Fruit fly (Drosophila melanogaster) whole organism, prepupa: Measurements from ENCODE around the gene CG4020.

Experiments used
- Blimp-1 ChIP-seq: fragments of 200-800 bp; sonication (Bioruptor generic); optimal IDR thresholded peaks from 3 replicates; lab custom pipeline; 2017; ENCODE audit warnings: missing biosample characterization, missing genetic modification characterization, mild to moderate bottlenecking, moderate library complexity, missing genetic modification reagents
- CG11294 ChIP-seq: fragments of 200-800 bp; sonication (Bioruptor generic); IDR thresholded peaks from 2 replicates; pipeline ENCODE4 v1.3.6; 2022; ENCODE audit warnings: missing biosample characterization, missing genetic modification characterization
- CG11762 ChIP-seq: fragments of 200-800 bp; sonication (Bioruptor generic); optimal IDR thresholded peaks from 3 replicates; lab custom pipeline; 2016; ENCODE audit warnings: missing biosample characterization, missing genetic modification characterization; ENCODE audit not compliant: insufficient read depth
- CG15336 ChIP-seq: fragments of 200-800 bp; sonication (Bioruptor generic); IDR thresholded peaks from 2 replicates; pipeline ENCODE4 v1.3.6; 2022; ENCODE audit warnings: missing biosample characterization, missing genetic modification characterization
- CG1621 ChIP-seq: fragments of 200-800 bp; sonication (Bioruptor generic); optimal IDR thresholded peaks from 3 replicates; lab custom pipeline; 2018; ENCODE audit warnings: missing biosample characterization, mild to moderate bottlenecking, missing genetic modification characterization
- CG32006 ChIP-seq: fragments of 200-800 bp; sonication (Bioruptor generic); optimal IDR thresholded peaks from 3 replicates; lab custom pipeline; 2017; ENCODE audit warnings: missing biosample characterization, mild to moderate bottlenecking, missing genetic modification characterization
- CG34406 ChIP-seq: fragments of 200-800 bp; sonication (Bioruptor generic); optimal IDR thresholded peaks from 3 replicates; lab custom pipeline; 2016; ENCODE audit warnings: missing biosample characterization, missing genetic modification characterization
- CG6163 ChIP-seq: fragments of 200-800 bp; sonication (Bioruptor generic); IDR thresholded peaks from 3 replicates; pipeline ENCODE4 v1.3.6; 2022; ENCODE audit warnings: missing biosample characterization, missing genetic modification characterization
- CG6276 ChIP-seq: fragments of 200-800 bp; sonication (Bioruptor generic); optimal IDR thresholded peaks from 2 replicates; lab custom pipeline; 2017; ENCODE audit warnings: missing biosample characterization, mild to moderate bottlenecking, missing genetic modification characterization
- CG6792 ChIP-seq: fragments of 200-800 bp; sonication (Bioruptor generic); optimal IDR thresholded peaks from 3 replicates; lab custom pipeline; 2016; ENCODE audit warnings: missing biosample characterization, missing genetic modification characterization
- CG6854 ChIP-seq: fragments of 200-800 bp; sonication (Bioruptor generic); optimal IDR thresholded peaks from 2 replicates; lab custom pipeline; 2017; ENCODE audit warnings: missing biosample characterization, mild to moderate bottlenecking, missing genetic modification characterization
- CG8119 ChIP-seq: fragments of 200-800 bp; sonication (Bioruptor generic); IDR thresholded peaks from 3 replicates; pipeline ENCODE4 v1.3.6; 2022; ENCODE audit warnings: missing biosample characterization, missing genetic modification characterization
- CG8632 ChIP-seq: fragments of 200-800 bp; sonication (Bioruptor generic); optimal IDR thresholded peaks from 3 replicates; lab custom pipeline; 2016; ENCODE audit warnings: missing biosample characterization, missing genetic modification characterization
- CG9139 ChIP-seq: fragments of 200-800 bp; sonication (Bioruptor generic); optimal IDR thresholded peaks from 3 replicates; lab custom pipeline; 2017; ENCODE audit warnings: missing biosample characterization, mild to moderate bottlenecking, missing genetic modification characterization
- Eip75B ChIP-seq: fragments of 200-800 bp; sonication (Bioruptor generic); optimal IDR thresholded peaks from 3 replicates; lab custom pipeline; 2016; ENCODE audit warnings: missing biosample characterization, missing genetic modification characterization
- Eip78C ChIP-seq: fragments of 200-800 bp; sonication (Bioruptor generic); peaks from one replicate; lab custom pipeline; 2016; ENCODE audit warnings: missing biosample characterization, missing genetic modification characterization
- Ets96B ChIP-seq: fragments of 200-800 bp; optimal IDR thresholded peaks from 2 replicates; lab custom pipeline; 2019; ENCODE audit warnings: missing biosample characterization, mild to moderate bottlenecking, missing genetic modification characterization, moderate library complexity
- Hr38 ChIP-seq: sonication (Bioruptor generic); optimal IDR thresholded peaks from 2 replicates; lab custom pipeline; 2016; ENCODE audit warnings: missing biosample characterization, missing genetic modification characterization
- Hr39 ChIP-seq: fragments of 200-800 bp; sonication (Bioruptor generic); optimal IDR thresholded peaks from 2 replicates; lab custom pipeline; 2016; ENCODE audit warnings: missing biosample characterization, missing genetic modification characterization
- Hr4 ChIP-seq: fragments of 200-800 bp; sonication (Bioruptor generic); optimal IDR thresholded peaks from 3 replicates; lab custom pipeline; 2016; ENCODE audit warnings: missing biosample characterization, missing genetic modification characterization
- Lpt ChIP-seq: fragments of 200-800 bp; sonication (Bioruptor generic); optimal IDR thresholded peaks from 3 replicates; lab custom pipeline; 2016; ENCODE audit warnings: missing biosample characterization, missing genetic modification characterization
- Met ChIP-seq: fragments of 200-800 bp; sonication (Bioruptor generic); optimal IDR thresholded peaks from 3 replicates; lab custom pipeline; 2016; ENCODE audit warnings: missing biosample characterization, missing genetic modification characterization
- Sox102F ChIP-seq: fragments of 200-800 bp; sonication (Bioruptor generic); optimal IDR thresholded peaks from 2 replicates; lab custom pipeline; 2016; ENCODE audit warnings: missing biosample characterization, mild to moderate bottlenecking, missing genetic modification characterization
- Sox14 ChIP-seq: fragments of 200-800 bp; sonication (Bioruptor generic); optimal IDR thresholded peaks from 3 replicates; lab custom pipeline; 2016; ENCODE audit warnings: missing biosample characterization, missing genetic modification characterization
- achi ChIP-seq: fragments of 200-800 bp; sonication (Bioruptor generic); optimal IDR thresholded peaks from 3 replicates; lab custom pipeline; 2016; ENCODE audit warnings: missing biosample characterization, missing genetic modification characterization
- acj6 ChIP-seq: fragments of 200-800 bp; sonication (Bioruptor generic); optimal IDR thresholded peaks from 3 replicates; lab custom pipeline; 2016; ENCODE audit warnings: missing biosample characterization, missing genetic modification characterization
- cyc ChIP-seq: fragments of 200-800 bp; sonication (Bioruptor generic); optimal IDR thresholded peaks from 3 replicates; lab custom pipeline; 2016; ENCODE audit warnings: missing biosample characterization, missing genetic modification characterization
- dsx ChIP-seq: fragments of 200-800 bp; optimal IDR thresholded peaks from 3 replicates; lab custom pipeline; 2019; ENCODE audit warnings: missing biosample characterization, mild to moderate bottlenecking, missing genetic modification characterization, moderate library complexity; ENCODE audit not compliant: poor library complexity, severe bottlenecking
- eg ChIP-seq: fragments of 200-800 bp; sonication (Bioruptor generic); IDR thresholded peaks from 3 replicates; pipeline ENCODE4 v1.3.6; 2022; ENCODE audit warnings: missing biosample characterization, missing genetic modification characterization
- fd59A ChIP-seq: fragments of 200-800 bp; sonication (Bioruptor generic); optimal IDR thresholded peaks from 2 replicates; lab custom pipeline; 2017; ENCODE audit warnings: missing biosample characterization, mild to moderate bottlenecking, missing genetic modification characterization, missing genetic modification reagents
- fd85E ChIP-seq: fragments of 200-800 bp; sonication (Bioruptor generic); optimal IDR thresholded peaks from 3 replicates; lab custom pipeline; 2016; ENCODE audit warnings: missing biosample characterization, missing genetic modification characterization
- fkh ChIP-seq: fragments of 200-800 bp; sonication (Bioruptor generic); optimal IDR thresholded peaks from 3 replicates; lab custom pipeline; 2017; ENCODE audit warnings: missing biosample characterization, mild to moderate bottlenecking, missing genetic modification characterization, moderate library complexity
- lz ChIP-seq: fragments of 200-800 bp; sonication (Bioruptor generic); optimal IDR thresholded peaks from 3 replicates; lab custom pipeline; 2016; ENCODE audit warnings: missing biosample characterization, missing genetic modification characterization
- net ChIP-seq: fragments of 200-800 bp; sonication (Bioruptor generic); optimal IDR thresholded peaks from 3 replicates; lab custom pipeline; 2016; ENCODE audit warnings: missing biosample characterization, missing genetic modification characterization
- pdm3 ChIP-seq: fragments of 200-800 bp; sonication (Bioruptor generic); optimal IDR thresholded peaks from 3 replicates; lab custom pipeline; 2016; ENCODE audit warnings: missing biosample characterization, missing genetic modification characterization
- salr ChIP-seq, 2 experiments: fragments of 200-800 bp; sonication (Bioruptor generic); optimal IDR thresholded peaks; 3 replicates each; lab custom pipeline; 2016 to 2018; ENCODE audit warnings: missing biosample characterization in 2 of 2, missing genetic modification characterization in 2 of 2, mild to moderate bottlenecking in 1 of 2
- spab ChIP-seq: fragments of 200-800 bp; sonication (Bioruptor generic); optimal IDR thresholded peaks from 2 replicates; lab custom pipeline; 2017; ENCODE audit warnings: missing biosample characterization, mild to moderate bottlenecking, missing genetic modification characterization, missing genetic modification reagents
- ss ChIP-seq, 2 experiments: fragments of 200-800 bp; sonication (Bioruptor generic); optimal IDR thresholded peaks; 2 replicates in 1 of 2; 3 replicates in 1 of 2; lab custom pipeline; 2017 to 2018; ENCODE audit warnings: mild to moderate bottlenecking in 2 of 2, missing biosample characterization in 2 of 2, missing genetic modification characterization in 2 of 2, moderate library complexity in 1 of 2
- topi ChIP-seq: fragments of 200-800 bp; sonication (Bioruptor generic); optimal IDR thresholded peaks from 3 replicates; lab custom pipeline; 2016; ENCODE audit warnings: missing biosample characterization, missing genetic modification characterization
- vri ChIP-seq: fragments of 200-800 bp; sonication (Bioruptor generic); optimal IDR thresholded peaks from 3 replicates; lab custom pipeline; 2016; ENCODE audit warnings: missing biosample characterization, mild to moderate bottlenecking, missing genetic modification characterization

The CG4020 gene

dm6 chrX:5883394-5883793 is 22.2 kb upstream of the CG4020 start (continued):
- TF ChIP-seq Eip75B (GFP tag; lab: Kevin White, UChicago) (peak; percentile 9), Sox102F (GFP tag; lab: Kevin White, UChicago) (peak; percentile 9), CG6792 (no peak), Hr39 (GFP tag; lab: Kevin White, UChicago) (peak; percentile 45), CG6163 (GFP tag; lab: Robert Waterston, UW) (no peak), CG6854 (GFP tag; lab: Kevin White, UChicago) (no peak), ss (GFP tag; optimal IDR thresholded peaks at IDR 0.05; lab: Kevin White, UChicago) (no peak), acj6 (GFP tag; lab: Kevin White, UChicago) (peak; percentile 8), CG15336 (GFP tag; lab: Robert Waterston, UW) (no peak), spab (GFP tag; lab: Kevin White, UChicago) (no peak), Ets96B (no peak), Sox14 (GFP tag; lab: Kevin White, UChicago) (peak; percentile 32), fd85E (GFP tag; lab: Kevin White, UChicago) (no peak), CG8119 (no peak), CG34406 (GFP tag; lab: Kevin White, UChicago) (no peak), topi (GFP tag; lab: Kevin White, UChicago) (no peak), eg (GFP tag; lab: Robert Waterston, UW) (no peak), salr (GFP tag; optimal IDR thresholded peaks at IDR 0.05; lab: Kevin White, UChicago) (no peak)

dm6 chrX:5884294-5884693 is 21.3 kb upstream of the CG4020 start:
- TF ChIP-seq vri (GFP tag; lab: Kevin White, UChicago) (peak; percentile 81), dsx (GFP tag; lab: Kevin White, UChicago) (no peak)

- TF ChIP-seq fkh (GFP tag; lab: Kevin White, UChicago) (no peak), fd59A (GFP tag; lab: Kevin White, UChicago) (no peak), achi (GFP tag; lab: Kevin White, UChicago) (no peak), vri (GFP tag; lab: Kevin White, UChicago) (no peak), Lpt (GFP tag; lab: Kevin White, UChicago) (no peak), net (GFP tag; lab: Kevin White, UChicago) (no peak), Ets96B (no peak), Hr4 (GFP tag; lab: Kevin White, UChicago) (no peak), Blimp-1 (GFP tag; lab: Kevin White, UChicago) (no peak), CG8632 (GFP tag; lab: Kevin White, UChicago) (no peak), CG1621 (tag; lab: Kevin White, UChicago) (no peak), cyc (GFP tag; lab: Kevin White, UChicago) (no peak), CG32006 (GFP tag; lab: Kevin White, UChicago) (no peak), CG11294 (GFP tag; lab: Robert Waterston, UW) (no peak), Eip78C (GFP tag; lab: Kevin White, UChicago) (no peak), Met (GFP tag; lab: Kevin White, UChicago) (no peak), CG6276 (GFP tag; lab: Kevin White, UChicago) (no peak), CG11762 (GFP tag; lab: Kevin White, UChicago) (no peak)
Measured at dm6 chrX:5884887-5885286, 20.7 kb upstream of the CG4020 start.

- TF ChIP-seq salr (GFP tag; optimal IDR thresholded peaks at IDR 0.05; lab: Kevin White, UChicago) (no peak), Met (GFP tag; lab: Kevin White, UChicago) (no peak), CG6792 (no peak), fd59A (GFP tag; lab: Kevin White, UChicago) (no peak), CG15336 (GFP tag; lab: Robert Waterston, UW) (no peak), CG8632 (GFP tag; lab: Kevin White, UChicago) (no peak), achi (GFP tag; lab: Kevin White, UChicago) (no peak), CG8119 (no peak), pdm3 (no peak), ss (GFP tag; optimal IDR thresholded peaks at IDR 0.05; lab: Kevin White, UChicago) (no peak), lz (GFP tag; lab: Kevin White, UChicago) (no peak), CG6163 (GFP tag; lab: Robert Waterston, UW) (no peak), cyc (GFP tag; lab: Kevin White, UChicago) (no peak), Ets96B (no peak), CG9139 (GFP tag; lab: Kevin White, UChicago) (no peak), dsx (GFP tag; lab: Kevin White, UChicago) (no peak), Hr38 (no peak)
Measured at dm6 chrX:5885521-5885920, 20.0 kb upstream of the CG4020 start.
